Fruit fly (Drosophila melanogaster): ENCODE measurements around the gene CG1958.

Gene CG1958

DNA sequence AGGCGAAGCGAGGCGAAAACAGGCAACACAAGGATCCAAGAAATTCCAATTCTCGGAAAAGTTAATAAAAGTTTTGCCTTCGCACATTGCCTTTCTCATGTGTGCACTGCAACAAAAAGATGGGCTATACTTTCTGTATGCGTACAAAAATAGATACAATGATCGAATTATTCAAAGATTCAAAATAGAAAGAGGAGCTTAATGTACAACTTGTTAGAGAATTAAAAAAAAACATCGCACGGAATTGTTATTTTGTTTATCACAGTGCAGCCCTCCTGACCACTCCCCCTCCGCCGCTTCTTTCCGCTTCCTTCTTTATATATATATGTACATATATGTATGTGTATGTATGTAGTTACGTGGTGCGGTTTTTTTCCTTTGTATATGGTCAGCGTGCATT lies 35.6 kb downstream of the CG1958 start:
- TF ChIP-seq noc (tag; optimal IDR thresholded peaks at IDR 0.05), result no peak

DNA sequence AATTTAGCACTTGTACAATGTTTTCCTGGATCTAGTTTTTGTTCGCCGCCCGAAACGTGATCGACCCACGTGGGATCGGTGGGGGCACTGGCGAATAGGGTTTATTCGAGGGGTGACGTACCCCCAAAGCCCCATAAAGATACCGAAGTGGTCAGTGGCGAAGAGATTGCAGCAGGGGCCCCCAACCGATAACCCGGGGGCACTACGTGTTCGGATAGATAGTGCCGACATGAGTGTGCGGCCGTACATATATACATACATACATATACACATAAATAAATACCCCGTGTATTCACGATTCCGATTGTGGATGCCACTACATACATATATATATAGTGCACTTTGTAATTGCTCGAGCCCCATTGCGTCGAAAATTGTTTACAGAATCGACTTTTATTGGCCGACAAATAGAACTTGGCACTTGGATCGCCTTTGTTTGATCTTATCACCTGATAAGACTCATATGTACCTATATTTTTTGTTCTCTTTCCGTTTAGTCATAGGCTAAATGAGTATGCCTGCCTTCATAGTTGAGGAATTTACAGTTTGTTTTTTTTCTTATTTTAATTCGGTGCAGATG lies 37.2 kb downstream of the CG1958 start:
- TF ChIP-seq noc (tag; optimal IDR thresholded peaks at IDR 0.05), result no peak

dm6 chrX:7304798-7305447 lies 38.2 kb downstream of the CG1958 start:
- TF ChIP-seq noc (tag; optimal IDR thresholded peaks at IDR 0.05), result no peak

DNA sequence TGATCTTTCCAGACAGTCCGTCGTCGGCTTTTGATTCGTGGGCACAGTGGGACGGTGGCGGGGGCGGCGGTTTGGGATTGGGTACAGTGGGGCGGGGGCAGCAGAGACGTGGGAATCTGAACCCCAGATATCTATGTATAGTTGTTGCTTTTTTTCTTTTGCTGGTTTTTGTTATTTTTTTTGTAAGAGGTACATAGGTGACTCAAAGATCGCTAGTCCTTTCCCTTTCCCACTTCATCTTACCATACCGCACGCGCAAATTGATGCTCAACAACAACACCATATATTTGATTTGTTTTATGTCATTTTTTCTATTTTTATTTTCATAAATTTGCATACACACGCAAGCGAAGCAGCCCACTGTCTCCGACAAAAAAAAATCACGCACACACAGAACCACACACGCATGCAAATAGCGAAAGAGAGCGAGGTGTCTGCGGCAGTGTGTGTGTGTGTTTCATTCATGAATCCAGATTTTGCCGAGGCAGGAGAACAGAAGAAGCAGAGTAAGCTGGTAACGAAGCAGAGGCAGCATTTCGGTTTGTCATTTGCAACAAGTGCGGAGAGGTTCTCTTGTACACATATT lies 39.1 kb downstream of the CG1958 start:
- TF ChIP-seq noc (tag; optimal IDR thresholded peaks at IDR 0.05), result no peak

DNA sequence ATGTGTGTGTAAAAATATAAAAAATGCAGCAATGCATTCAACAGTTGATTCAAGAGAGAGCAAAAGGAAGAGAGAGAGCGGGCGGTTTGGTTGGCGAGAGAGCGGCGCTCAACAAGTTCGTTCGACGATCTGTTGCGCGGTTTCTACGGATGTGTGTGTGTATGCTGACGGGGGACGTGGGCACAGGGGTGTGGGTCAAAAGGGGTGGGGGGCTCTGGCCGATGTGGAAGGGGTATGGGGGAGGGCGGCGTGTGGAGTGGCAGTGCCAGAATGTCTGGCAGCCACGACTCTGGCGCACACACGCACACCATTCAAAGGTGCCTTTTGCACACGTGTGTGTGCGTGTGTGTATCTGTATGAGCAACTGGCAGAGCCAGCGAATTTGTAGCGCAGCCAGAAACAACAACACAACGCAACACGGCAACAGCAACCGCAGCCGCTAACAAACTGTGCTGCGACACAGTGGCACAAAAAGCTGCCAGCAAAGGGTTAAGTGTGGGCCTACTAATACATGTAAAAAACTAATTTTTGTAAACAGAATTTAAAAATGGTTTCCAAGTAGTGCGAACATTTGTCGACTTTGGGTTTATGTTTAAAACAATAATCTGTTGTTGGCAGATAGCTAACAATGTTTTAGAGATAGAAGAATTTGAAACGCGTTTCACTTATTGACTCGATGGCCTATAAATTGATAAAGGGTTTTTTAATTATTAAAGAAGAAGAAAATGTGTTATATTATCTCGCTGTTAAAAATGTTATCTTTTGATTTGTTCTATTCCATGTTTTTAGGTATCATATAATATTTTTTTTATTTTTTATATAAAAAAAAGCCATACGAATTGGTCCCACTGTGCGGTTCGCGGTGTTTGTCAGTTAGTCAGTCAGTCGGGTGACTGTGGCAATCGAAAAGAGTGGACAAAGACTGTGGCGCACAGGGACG lies 40.1 kb downstream of the CG1958 start:
- TF ChIP-seq noc (tag; optimal IDR thresholded peaks at IDR 0.05), result peak; percentile 72

- peak; percentile 30 for TF ChIP-seq noc (tag; optimal IDR thresholded peaks at IDR 0.05)
Observed at dm6 chrX:7307478-7308200, 40.9 kb downstream of the CG1958 start, which contains the start of gene brk. brk (plus strand) TSS chrX:7307939.

DNA sequence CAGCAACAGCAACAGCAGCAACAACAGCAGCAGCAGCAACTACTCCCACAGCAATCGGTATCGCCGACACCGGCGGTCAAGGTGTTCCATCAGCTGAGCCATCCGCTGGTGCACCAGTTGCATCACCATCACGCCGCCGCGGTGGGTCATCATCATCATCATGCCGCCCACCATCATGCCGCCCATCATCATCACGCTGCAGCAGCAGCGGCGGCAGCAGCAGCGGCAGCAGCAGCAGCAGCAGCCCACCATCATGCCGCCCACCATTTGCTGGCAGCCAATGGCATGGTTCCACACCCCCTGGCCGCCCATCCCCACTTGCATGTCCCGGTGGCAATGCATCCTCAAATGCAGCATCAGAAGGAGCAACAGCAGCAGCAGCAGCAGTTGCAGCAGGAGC lies 42.1 kb downstream of the CG1958 start:
- TF ChIP-seq noc (tag; optimal IDR thresholded peaks at IDR 0.05), result no peak

dm6 chrX:7312406-7312805 lies 45.7 kb downstream of the CG1958 start:
- no peak for TF ChIP-seq noc (tag; optimal IDR thresholded peaks at IDR 0.05)

- no peak for TF ChIP-seq noc (tag; optimal IDR thresholded peaks at IDR 0.05)
Observed at dm6 chrX:7315925-7316650, 49.4 kb downstream of the CG1958 start.
